Fruit fly (Drosophila melanogaster): Measurements from ENCODE around the gene mirr.

DNA sequence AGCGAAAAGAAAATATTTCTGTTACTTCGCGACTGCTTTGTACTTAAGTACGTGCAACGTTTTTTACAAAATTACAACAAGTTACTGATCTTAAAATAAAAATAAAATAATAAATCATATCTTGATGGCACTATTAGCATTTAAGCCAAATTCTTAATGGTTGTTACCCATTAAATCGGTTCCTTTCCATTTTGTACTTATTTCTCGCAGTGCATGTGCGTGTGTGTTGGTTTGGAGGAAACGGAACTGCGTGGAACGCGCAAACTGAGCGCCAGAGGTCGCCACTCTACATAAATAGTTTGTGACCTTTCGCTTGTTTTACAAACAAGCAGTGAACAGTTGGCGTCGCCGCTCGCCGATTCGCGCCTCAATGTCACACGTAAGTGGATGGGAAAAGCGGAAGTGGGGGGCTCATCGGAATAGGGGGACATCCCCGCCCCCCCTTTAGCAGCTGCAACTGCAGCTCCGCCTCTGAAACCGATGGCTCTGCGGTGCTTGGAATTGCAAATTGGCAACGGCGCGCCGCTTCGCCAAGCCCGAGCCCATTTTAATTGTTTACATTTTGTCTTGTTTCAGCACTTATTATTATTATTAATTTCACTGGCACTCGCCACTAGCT, 25.3 kb upstream of the mirr start:
- TF ChIP-seq CG32264 (GFP tag; optimal IDR thresholded peaks at IDR 0.05) (no peak), dmrt93B (GFP tag; optimal IDR thresholded peaks at IDR 0.05) (no peak), Myc (optimal IDR thresholded peaks at IDR 0.05) (no peak), br (GFP tag; optimal IDR thresholded peaks at IDR 0.05) (no peak), fru (GFP tag; optimal IDR thresholded peaks at IDR 0.05) (no peak), sage (GFP tag; optimal IDR thresholded peaks at IDR 0.05) (no peak), GATAd (GFP tag; optimal IDR thresholded peaks at IDR 0.05) (no peak), h (GFP tag; optimal IDR thresholded peaks at IDR 0.05) (no peak), dl (GFP tag; optimal IDR thresholded peaks at IDR 0.05; ENCODE audit: insufficient read depth in 1 of 2, partially characterized antibody in 2 of 2) (no peak), OdsH (GFP tag; optimal IDR thresholded peaks at IDR 0.05) (no peak), sv (GFP tag; optimal IDR thresholded peaks at IDR 0.05) (no peak), Hr78 (GFP tag; optimal IDR thresholded peaks at IDR 0.05) (no peak)

Data from whole organism, wandering third instar larva.